Worm (Caenorhabditis elegans) whole organism, L4/young adult: Measurements from ENCODE around the gene C30G4.4.

ENCODE experiments used
- W03F9.2 ChIP-seq: fragments of 150-350 bp; optimal IDR thresholded peaks from 2 replicates; lab custom pipeline; 2014; ENCODE audit warnings: missing biosample characterization, missing genetic modification characterization
- dao-5 ChIP-seq: sonication (generic microtip); optimal IDR thresholded peaks from 2 replicates; lab custom pipeline; 2016; ENCODE audit warnings: missing genotype, missing genetic modification characterization, moderate library complexity, missing compliant biosample characterization
- him-1 ChIP-seq: sonication (generic microtip); optimal IDR thresholded peaks from 2 replicates; lab custom pipeline; 2016; ENCODE audit warnings: missing genotype, missing genetic modification reagents, missing genetic modification characterization, missing compliant biosample characterization

DNA sequence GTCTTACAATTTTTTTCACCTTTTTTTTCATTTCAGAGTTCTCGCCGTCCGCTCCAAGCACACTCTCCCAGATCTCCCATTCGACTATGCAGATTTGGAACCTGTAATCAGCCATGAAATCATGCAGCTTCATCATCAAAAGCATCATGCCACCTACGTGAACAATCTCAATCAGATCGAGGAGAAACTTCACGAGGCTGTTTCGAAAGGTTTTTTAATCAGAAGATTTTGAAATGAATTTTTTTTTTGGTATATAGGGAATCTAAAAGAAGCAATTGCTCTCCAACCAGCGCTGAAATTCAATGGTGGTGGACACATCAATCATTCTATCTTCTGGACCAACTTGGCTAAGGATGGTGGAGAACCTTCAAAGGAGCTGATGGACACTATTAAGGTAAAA, 21.2 kb upstream of the C30G4.4 start, which contains the start of gene C08A9.3:
- TF ChIP-seq W03F9.2 (tag; lab: Kevin White, UChicago) (no peak), him-1 (tag; lab: Kevin White, UChicago) (no peak), dao-5 (tag; lab: Kevin White, UChicago) (no peak)
